Worm (Caenorhabditis elegans): ENCODE measurements around the gene ZK836.3.

Gene ZK836.3

ce11 chrV:12233425-12233824 is 37.7 kb upstream of the ZK836.3 start (continued):
- TF ChIP-seq lin-14 (GFP tag; optimal IDR thresholded peaks at IDR 0.05) = peak; percentile 80
- TF ChIP-seq unc-130 (tag; optimal IDR thresholded peaks at IDR 0.05) = peak; percentile 15
- TF ChIP-seq sptf-1 (tag; optimal IDR thresholded peaks at IDR 0.05) = no peak
- TF ChIP-seq tlp-1 (tag; optimal IDR thresholded peaks at IDR 0.05) = no peak
- peak; percentile 22 for TF ChIP-seq snu-23 (GFP tag; optimal IDR thresholded peaks at IDR 0.05)
- peak; percentile 79 for TF ChIP-seq pag-3 (tag; optimal IDR thresholded peaks at IDR 0.05; ENCODE audit: borderline replicate concordance, insufficient read depth)

- no peak for TF ChIP-seq nhr-90 (tag; optimal IDR thresholded peaks at IDR 0.05; ENCODE audit: poor library complexity)
- TF ChIP-seq zag-1 (tag; optimal IDR thresholded peaks at IDR 0.05) = no peak
- no peak for TF ChIP-seq mdl-1 (tag; optimal IDR thresholded peaks at IDR 0.05)
- TF ChIP-seq nhr-47 (tag; optimal IDR thresholded peaks at IDR 0.05) = no peak
- TF ChIP-seq fkh-4 (tag; optimal IDR thresholded peaks at IDR 0.05; ENCODE audit: borderline replicate concordance) = no peak
- no peak for TF ChIP-seq zip-4 (GFP tag; optimal IDR thresholded peaks at IDR 0.05)
- no peak for TF ChIP-seq irx-1 (tag; optimal IDR thresholded peaks at IDR 0.05)
- no peak for TF ChIP-seq nhr-237 (tag; optimal IDR thresholded peaks at IDR 0.05)
- TF ChIP-seq nhr-77 (tag; optimal IDR thresholded peaks at IDR 0.05) = no peak
- no peak for TF ChIP-seq elt-2 (tag; optimal IDR thresholded peaks at IDR 0.05)
- no peak for TF ChIP-seq sox-4 (tag; optimal IDR thresholded peaks at IDR 0.05)
- TF ChIP-seq nhr-11 (tag; optimal IDR thresholded peaks at IDR 0.05) = no peak
- TF ChIP-seq vab-15 (tag; optimal IDR thresholded peaks at IDR 0.05) = no peak
- TF ChIP-seq skn-1 (tag; optimal IDR thresholded peaks at IDR 0.05) = no peak
- no peak for TF ChIP-seq nhr-19 (GFP tag; conservative IDR thresholded peaks at IDR 0.05)
Measured at ce11 chrV:12213027-12213426, 17.3 kb upstream of the ZK836.3 start, which contains the start of gene vab-8. TSS of gene vab-8 (plus strand) at chrV:12213327.

ce11 chrV:12211090-12211489 is 15.3 kb upstream of the ZK836.3 start:
- no peak for TF ChIP-seq efl-1 (optimal IDR thresholded peaks at IDR 0.05)
- TF ChIP-seq efl-1 (GFP tag; optimal IDR thresholded peaks at IDR 0.05 in 1 of 2) = peak in 1 of 2 experiments; percentile 13
- peak; percentile 82 for TF ChIP-seq lin-14 (GFP tag; optimal IDR thresholded peaks at IDR 0.05)
- TF ChIP-seq mep-1 (tag; optimal IDR thresholded peaks at IDR 0.05) = peak; percentile 3
- no peak for TF ChIP-seq nhr-11 (tag; optimal IDR thresholded peaks at IDR 0.05)
- TF ChIP-seq nhr-76 (tag; optimal IDR thresholded peaks at IDR 0.05) = no peak
- TF ChIP-seq pag-3 (tag; optimal IDR thresholded peaks at IDR 0.05; ENCODE audit: borderline replicate concordance, insufficient read depth) = no peak

- TF ChIP-seq isw-1 (GFP tag; IDR thresholded peaks at IDR 0.05) (no peak), lin-35 (GFP tag; optimal IDR thresholded peaks at IDR 0.05) (no peak), sox-4 (tag; optimal IDR thresholded peaks at IDR 0.05) (no peak), efl-3 (GFP tag; optimal IDR thresholded peaks at IDR 0.05) (no peak), elt-2 (tag; optimal IDR thresholded peaks at IDR 0.05) (no peak), nhr-19 (GFP tag; conservative IDR thresholded peaks at IDR 0.05) (no peak), Y116A8C.19 (tag; optimal IDR thresholded peaks at IDR 0.05; ENCODE audit: borderline replicate concordance) (no peak), ets-5 (GFP tag; IDR thresholded peaks at IDR 0.05) (no peak), pag-3 (tag; optimal IDR thresholded peaks at IDR 0.05; ENCODE audit: borderline replicate concordance, insufficient read depth) (no peak), nhr-28 (tag; optimal IDR thresholded peaks at IDR 0.05) (no peak), nhr-84 (tag; optimal IDR thresholded peaks at IDR 0.05) (no peak), ztf-11 (tag; optimal IDR thresholded peaks at IDR 0.05) (no peak), lir-3 (tag; optimal IDR thresholded peaks at IDR 0.05; ENCODE audit: poor library complexity) (no peak), mdl-1 (tag; optimal IDR thresholded peaks at IDR 0.05) (no peak)
Measured at ce11 chrV:12209951-12210350, 14.2 kb upstream of the ZK836.3 start.

ce11 chrV:12208678-12209077 is 12.9 kb upstream of the ZK836.3 start:
- TF ChIP-seq nhr-19 (GFP tag; conservative IDR thresholded peaks at IDR 0.05) (no peak), fkh-10 (GFP tag; optimal IDR thresholded peaks at IDR 0.05) (no peak), rnt-1 (tag; optimal IDR thresholded peaks at IDR 0.05) (peak; percentile 24), lin-14 (GFP tag; optimal IDR thresholded peaks at IDR 0.05) (peak; percentile 44), tbx-2 (tag; optimal IDR thresholded peaks at IDR 0.05) (no peak), sox-4 (tag; optimal IDR thresholded peaks at IDR 0.05) (no peak), elt-2 (tag; optimal IDR thresholded peaks at IDR 0.05) (peak; percentile 21), C16A3.4 (tag; optimal IDR thresholded peaks at IDR 0.05) (no peak)

Measured in whole organism, L1 larva.